Fruit fly (Drosophila melanogaster) whole organism, embryonic: Measurements from ENCODE around the gene CG6873.

Experiments used
- Atf3 ChIP-seq: fragments of 200-800 bp; sonication (Bioruptor generic); optimal IDR thresholded peaks from 3 replicates; lab custom pipeline; 2016; ENCODE audit warnings: missing biosample characterization, missing genetic modification characterization
- Bdp1 ChIP-seq: fragments of 200-800 bp; sonication (Bioruptor generic); optimal IDR thresholded peaks from 3 replicates; lab custom pipeline; 2016; ENCODE audit warnings: missing biosample characterization, missing genetic modification characterization
- CG10267 ChIP-seq: fragments of 200-800 bp; sonication (Bioruptor generic); optimal IDR thresholded peaks from 2 replicates; lab custom pipeline; 2018; ENCODE audit warnings: missing biosample characterization, mild to moderate bottlenecking, missing genetic modification characterization, moderate library complexity
- CG10462 ChIP-seq: fragments of 200-800 bp; sonication (Bioruptor generic); optimal IDR thresholded peaks from 2 replicates; lab custom pipeline; 2016; ENCODE audit warnings: missing biosample characterization, missing genetic modification characterization
- CG10979 ChIP-seq: fragments of 200-800 bp; sonication (Bioruptor generic); optimal IDR thresholded peaks from 2 replicates; lab custom pipeline; 2018; ENCODE audit warnings: missing biosample characterization, mild to moderate bottlenecking, missing genetic modification characterization, moderate library complexity
- CG11456 ChIP-seq: fragments of 200-800 bp; sonication (Bioruptor generic); IDR thresholded peaks from 3 replicates; pipeline ENCODE4 v1.3.6; 2022; ENCODE audit warnings: missing biosample characterization, missing genetic modification characterization
- CG11504 ChIP-seq: fragments of 200-800 bp; sonication (Bioruptor generic); optimal IDR thresholded peaks from 3 replicates; lab custom pipeline; 2019; ENCODE audit warnings: missing biosample characterization, mild to moderate bottlenecking, missing genetic modification characterization, moderate library complexity
- CG12391 ChIP-seq: fragments of 200-800 bp; sonication (Bioruptor generic); optimal IDR thresholded peaks from 3 replicates; lab custom pipeline; 2018; ENCODE audit warnings: missing biosample characterization, mild to moderate bottlenecking, missing genetic modification characterization, moderate library complexity
- CG13624 ChIP-seq: fragments of 200-800 bp; sonication (Bioruptor generic); optimal IDR thresholded peaks from 2 replicates; lab custom pipeline; 2016; ENCODE audit warnings: missing biosample characterization, missing genetic modification characterization
- CG15269 ChIP-seq: fragments of 200-800 bp; sonication (Bioruptor generic); optimal IDR thresholded peaks from 2 replicates; lab custom pipeline; 2018; ENCODE audit warnings: missing biosample characterization, mild to moderate bottlenecking, missing genetic modification characterization, moderate library complexity
- CG2116 ChIP-seq: fragments of 200-800 bp; sonication (Bioruptor generic); optimal IDR thresholded peaks from 3 replicates; lab custom pipeline; 2018; ENCODE audit warnings: missing biosample characterization, mild to moderate bottlenecking, missing genetic modification characterization
- CG2875 ChIP-seq: fragments of 200-800 bp; sonication (Bioruptor generic); optimal IDR thresholded peaks from 2 replicates; lab custom pipeline; 2017; ENCODE audit warnings: missing biosample characterization, mild to moderate bottlenecking, missing genetic modification characterization, missing genetic modification reagents
- CG30403 ChIP-seq: fragments of 200-800 bp; sonication (Bioruptor generic); optimal IDR thresholded peaks from 3 replicates; lab custom pipeline; 2016; ENCODE audit warnings: missing biosample characterization, missing genetic modification characterization
- CG4424 ChIP-seq: fragments of 200-800 bp; sonication (Bioruptor generic); optimal IDR thresholded peaks from 3 replicates; lab custom pipeline; 2016; ENCODE audit warnings: missing biosample characterization, missing genetic modification characterization
- CG4617 ChIP-seq: fragments of 200-800 bp; sonication (Bioruptor generic); optimal IDR thresholded peaks from 3 replicates; lab custom pipeline; 2016; ENCODE audit warnings: missing biosample characterization, missing genetic modification characterization, borderline replicate concordance
- CG4707 ChIP-seq: fragments of 200-800 bp; sonication (Bioruptor generic); optimal IDR thresholded peaks from 2 replicates; lab custom pipeline; 2018; ENCODE audit warnings: missing biosample characterization, mild to moderate bottlenecking, missing genetic modification characterization, moderate library complexity
- CG4854 ChIP-seq: fragments of 200-800 bp; sonication (Bioruptor generic); optimal IDR thresholded peaks from 2 replicates; lab custom pipeline; 2016; ENCODE audit warnings: missing biosample characterization, missing genetic modification characterization, inconsistent platforms
- CG7271 ChIP-seq: fragments of 200-800 bp; sonication (Bioruptor generic); optimal IDR thresholded peaks from 2 replicates; lab custom pipeline; 2018; ENCODE audit warnings: missing biosample characterization, mild to moderate bottlenecking, missing genetic modification characterization, moderate library complexity
- CG9817 ChIP-seq: fragments of 200-800 bp; sonication (Bioruptor generic); optimal IDR thresholded peaks from 2 replicates; lab custom pipeline; 2018; ENCODE audit warnings: missing biosample characterization, mild to moderate bottlenecking, missing genetic modification characterization, moderate library complexity
- Chrac-16 ChIP-seq: fragments of 200-800 bp; sonication (Bioruptor generic); optimal IDR thresholded peaks from 3 replicates; lab custom pipeline; 2016; ENCODE audit warnings: missing biosample characterization, missing genetic modification characterization
- D19A ChIP-seq: fragments of 200-800 bp; optimal IDR thresholded peaks from 3 replicates; lab custom pipeline; 2019; ENCODE audit warnings: missing biosample characterization, mild to moderate bottlenecking, missing genetic modification characterization, moderate library complexity
- Hr51 ChIP-seq, 2 experiments: fragments of 200-800 bp; sonication (Bioruptor generic); optimal IDR thresholded peaks; 2 replicates in 1 of 2; 3 replicates in 1 of 2; lab custom pipeline; 2016 to 2018; ENCODE audit warnings: missing biosample characterization in 2 of 2, missing genetic modification characterization in 2 of 2, mild to moderate bottlenecking in 1 of 2, moderate library complexity in 1 of 2
- MTF-1 ChIP-seq: fragments of 200-800 bp; sonication (Bioruptor generic); optimal IDR thresholded peaks from 2 replicates; lab custom pipeline; 2018; ENCODE audit warnings: missing biosample characterization, mild to moderate bottlenecking, missing genetic modification characterization, borderline replicate concordance
- Max ChIP-seq: fragments of 200-800 bp; sonication (Bioruptor generic); optimal IDR thresholded peaks from 2 replicates; lab custom pipeline; 2016; ENCODE audit warnings: missing biosample characterization, mild to moderate bottlenecking, missing genetic modification characterization
- Nf-YB ChIP-seq: fragments of 200-800 bp; sonication (Bioruptor generic); optimal IDR thresholded peaks from 3 replicates; lab custom pipeline; 2019; ENCODE audit warnings: missing biosample characterization, mild to moderate bottlenecking, missing genetic modification characterization, moderate library complexity
- NfI ChIP-seq: fragments of 200-800 bp; sonication (Bioruptor generic); optimal IDR thresholded peaks from 3 replicates; lab custom pipeline; 2018; ENCODE audit warnings: missing biosample characterization, mild to moderate bottlenecking, missing genetic modification characterization, moderate library complexity
- Optix ChIP-seq: fragments of 200-800 bp; sonication (Bioruptor generic); IDR thresholded peaks from 3 replicates; pipeline ENCODE4 v1.3.6; 2022; ENCODE audit warnings: missing biosample characterization, missing genetic modification characterization
- Sox102F ChIP-seq: fragments of 200-800 bp; sonication (Bioruptor generic); optimal IDR thresholded peaks from 2 replicates; lab custom pipeline; 2018; ENCODE audit warnings: missing biosample characterization, mild to moderate bottlenecking, missing genetic modification characterization, moderate library complexity
- Xbp1 ChIP-seq: fragments of 200-800 bp; sonication (Bioruptor generic); optimal IDR thresholded peaks from 3 replicates; lab custom pipeline; 2016; ENCODE audit warnings: missing biosample characterization, mild to moderate bottlenecking, missing genetic modification characterization
- ac ChIP-seq: fragments of 200-800 bp; sonication (Bioruptor generic); optimal IDR thresholded peaks from 3 replicates; lab custom pipeline; 2017; ENCODE audit warnings: missing biosample characterization, mild to moderate bottlenecking, missing genetic modification characterization
- ara ChIP-seq: fragments of 200-800 bp; sonication (Bioruptor generic); IDR thresholded peaks from 2 replicates; pipeline ENCODE4 v1.3.6; 2022; ENCODE audit warnings: missing biosample characterization, missing genetic modification characterization
- az2 ChIP-seq: fragments of 200-800 bp; sonication (Bioruptor generic); optimal IDR thresholded peaks from 3 replicates; lab custom pipeline; 2016; ENCODE audit warnings: missing biosample characterization, missing genetic modification characterization
- bsh ChIP-seq, 2 experiments: fragments of 200-800 bp; sonication (Bioruptor generic); optimal IDR thresholded peaks; 2 replicates each; lab custom pipeline; 2017 to 2018; ENCODE audit warnings: mild to moderate bottlenecking in 2 of 2, missing biosample characterization in 2 of 2, missing genetic modification characterization in 2 of 2, moderate library complexity in 1 of 2
- ci ChIP-seq: fragments of 200-800 bp; sonication (Bioruptor generic); IDR thresholded peaks from 3 replicates; pipeline ENCODE4 v1.3.6; 2022; ENCODE audit warnings: missing biosample characterization, missing genetic modification characterization
- crol ChIP-seq: fragments of 200-800 bp; sonication (Bioruptor generic); IDR thresholded peaks from 2 replicates; pipeline ENCODE4 v1.3.6; 2022; ENCODE audit warnings: missing biosample characterization, missing genetic modification characterization
- dmrt11E ChIP-seq: fragments of 200-800 bp; sonication (Bioruptor generic); optimal IDR thresholded peaks from 3 replicates; lab custom pipeline; 2018; ENCODE audit warnings: missing biosample characterization, mild to moderate bottlenecking, missing genetic modification characterization, moderate library complexity
- her ChIP-seq: fragments of 200-800 bp; sonication (Bioruptor generic); optimal IDR thresholded peaks from 2 replicates; lab custom pipeline; 2016; ENCODE audit warnings: missing biosample characterization, missing genetic modification characterization
- hkb ChIP-seq, 2 experiments: fragments of 200-800 bp in 1 of 2; fragments of >200 bp in 1 of 2; sonication (Bioruptor generic) in 1 of 2; IDR thresholded peaks in 1 of 2; optimal IDR thresholded peaks in 1 of 2; 2 replicates each; pipeline versions ENCODE4 v1.3.6 to Lab custom; 2017 to 2022; ENCODE audit warnings: missing biosample characterization in 1 of 2, missing genetic modification characterization in 1 of 2
- kay ChIP-seq: fragments of 200-800 bp; sonication (Bioruptor generic); optimal IDR thresholded peaks from 2 replicates; lab custom pipeline; 2016; ENCODE audit warnings: missing biosample characterization, missing genetic modification characterization
- lbe ChIP-seq: fragments of 200-800 bp; sonication (Bioruptor generic); optimal IDR thresholded peaks from 2 replicates; lab custom pipeline; 2016; ENCODE audit warnings: missing biosample characterization, mild to moderate bottlenecking, missing genetic modification characterization
- lilli ChIP-seq: fragments of 200-800 bp; sonication (Bioruptor generic); optimal IDR thresholded peaks from 3 replicates; lab custom pipeline; 2016; ENCODE audit warnings: missing biosample characterization, missing genetic modification characterization
- luna ChIP-seq: fragments of 200-800 bp; sonication (Bioruptor generic); optimal IDR thresholded peaks from 2 replicates; lab custom pipeline; 2016; ENCODE audit warnings: missing biosample characterization, missing genetic modification characterization
- mam ChIP-seq: fragments of 200-800 bp; sonication (Bioruptor generic); optimal IDR thresholded peaks from 3 replicates; lab custom pipeline; 2016; ENCODE audit warnings: missing biosample characterization, missing genetic modification characterization
- peb ChIP-seq: fragments of 200-800 bp; sonication (Bioruptor generic); IDR thresholded peaks from 2 replicates; pipeline ENCODE4 v1.3.6; 2022; ENCODE audit warnings: missing biosample characterization, missing genetic modification characterization
- pum ChIP-seq: fragments of 200-800 bp; sonication (Bioruptor generic); optimal IDR thresholded peaks from 2 replicates; lab custom pipeline; 2016; ENCODE audit warnings: missing biosample characterization, missing genetic modification characterization
- run ChIP-seq: fragments of 200-800 bp; sonication (Bioruptor generic); optimal IDR thresholded peaks from 3 replicates; lab custom pipeline; 2018; ENCODE audit warnings: missing biosample characterization, mild to moderate bottlenecking, missing genetic modification characterization
- sc ChIP-seq, 3 experiments: fragments of >200 bp in 2 of 3; fragments of 200-800 bp in 1 of 3; sonication (Bioruptor generic) in 1 of 3; optimal IDR thresholded peaks; 2 replicates in 2 of 3; 3 replicates in 1 of 3; lab custom pipeline; 2017; ENCODE audit warnings: mild to moderate bottlenecking in 1 of 3, missing biosample characterization in 1 of 3, missing genetic modification characterization in 1 of 3, missing genetic modification reagents in 1 of 3

CG6873 gene

dm6 chrX:18775839-18776538 is 36.3 kb upstream of the CG6873 start (continued):
- TF ChIP-seq run (peak; percentile 17), luna (GFP tag; lab: Kevin White, UChicago) (no peak), CG4424 (GFP tag; lab: Kevin White, UChicago) (peak; percentile 66), CG2875 (peak; percentile 70), CG11456 (GFP tag; lab: Robert Waterston, UW) (no peak), Optix (GFP tag; lab: Robert Waterston, UW) (no peak), ci (0 out of 3 replicates have a peak, but pooled peaks have one; percentile 48), CG10267 (tag; lab: Kevin White, UChicago) (peak; percentile 67), her (GFP tag; lab: Kevin White, UChicago) (no peak), ara (GFP tag; lab: Robert Waterston, UW) (peak; percentile 45; the same call in 1 of the 2 replicates), lilli (GFP tag; lab: Kevin White, UChicago) (peak; percentile 29), bsh (GFP tag; optimal IDR thresholded peaks at IDR 0.05; lab: Kevin White, UChicago) (peak; percentile 84 to 86), Hr51 (GFP tag; optimal IDR thresholded peaks at IDR 0.05; lab: Kevin White, UChicago) (peak in 1 of 2 experiments; percentile 60), CG30403 (peak; percentile 74), crol (GFP tag; lab: Robert Waterston, UW) (peak; percentile 86), az2 (GFP tag; lab: Kevin White, UChicago) (peak; percentile 72), Sox102F (peak; percentile 74), CG11504 (peak; percentile 74), dmrt11E (tag; lab: Kevin White, UChicago) (peak; percentile 89), CG10979 (tag; lab: Kevin White, UChicago) (peak; percentile 87), pum (GFP tag; lab: Kevin White, UChicago) (peak; percentile 21), sc (optimal IDR thresholded peaks at IDR 0.05; lab: Kevin White, UChicago) (no peak), sc (GFP tag; optimal IDR thresholded peaks at IDR 0.05; lab: Kevin White, UChicago) (peak; percentile 63), Bdp1 (GFP tag; lab: Kevin White, UChicago) (peak; percentile 15), CG4707 (peak; percentile 19), NfI (GFP tag; lab: Kevin White, UChicago) (peak; percentile 38), CG15269 (peak; percentile 61), CG9817 (tag; lab: Kevin White, UChicago) (peak; percentile 4), Chrac-16 (GFP tag; lab: Kevin White, UChicago) (peak; percentile 62), Xbp1 (GFP tag; lab: Kevin White, UChicago) (peak; percentile 58), CG10462 (GFP tag; lab: Kevin White, UChicago) (peak; percentile 43), Max (peak; percentile 13), CG4617 (GFP tag; lab: Kevin White, UChicago) (no peak), CG2116 (GFP tag; lab: Kevin White, UChicago) (peak; percentile 28), CG4854 (GFP tag; lab: Kevin White, UChicago) (no peak), CG12391 (tag; lab: Kevin White, UChicago) (peak; percentile 81), lbe (GFP tag; lab: Kevin White, UChicago) (peak; percentile 31), D19A (tag; lab: Kevin White, UChicago) (peak; percentile 60), peb (GFP tag; lab: Robert Waterston, UW) (peak; percentile 5; the same call in 1 of the 2 replicates), hkb (optimal IDR thresholded peaks at IDR 0.05; lab: Kevin White, UChicago) (no peak), hkb (GFP tag; IDR thresholded peaks at IDR 0.05; lab: Robert Waterston, UW) (peak; percentile 18; the same call in 1 of the 2 replicates), mam (GFP tag; lab: Kevin White, UChicago) (no peak), ac (GFP tag; lab: Kevin White, UChicago) (peak; percentile 31), CG7271 (tag; lab: Kevin White, UChicago) (peak; percentile 9), kay (GFP tag; lab: Kevin White, UChicago) (peak; percentile 37), Nf-YB (peak; percentile 62), Atf3 (GFP tag; lab: Kevin White, UChicago) (no peak), MTF-1 (no peak), CG13624 (GFP tag; lab: Kevin White, UChicago) (no peak)
